Fruit fly (Drosophila melanogaster): ENCODE results near the gene CG42359.

CG42359 gene

DNA sequence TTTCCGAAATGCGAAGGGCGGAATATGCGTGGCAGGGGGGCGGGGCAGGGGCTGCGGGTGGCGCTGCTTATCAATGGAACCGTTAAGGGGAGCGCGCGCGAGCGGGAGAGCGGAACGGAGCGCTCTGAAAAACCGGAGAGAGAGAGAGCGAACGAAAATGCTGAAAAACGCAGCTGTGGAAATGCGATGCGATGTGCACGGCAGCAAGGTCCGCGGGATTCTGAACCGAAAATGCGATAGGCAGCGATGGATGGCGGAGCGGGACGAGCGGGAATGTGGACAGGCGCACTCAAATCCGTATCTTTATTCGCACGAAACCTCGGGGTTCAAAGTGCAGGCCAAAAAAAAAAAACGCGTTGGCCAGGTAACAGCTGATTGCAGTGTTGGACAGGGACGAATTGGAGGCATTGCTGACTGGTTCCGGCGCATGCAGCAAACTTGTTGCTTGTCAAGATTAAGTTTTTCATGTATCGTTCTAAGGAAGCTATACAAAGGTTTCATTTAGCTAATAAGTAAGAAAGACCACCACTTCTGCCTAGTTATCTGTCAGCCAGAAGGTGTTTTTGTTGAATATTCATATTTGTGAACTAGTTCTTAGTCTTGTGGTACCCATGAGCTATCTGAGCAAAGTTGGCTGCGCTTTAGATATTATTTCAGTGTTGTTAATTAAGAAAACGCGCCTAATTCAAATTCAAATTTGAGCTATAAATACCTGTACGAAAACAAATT is 14.4 kb downstream of the CG42359 start, which contains the start of gene Ppcs (continued):
- TF ChIP-seq HLH4C (GFP tag; IDR thresholded peaks at IDR 0.05; ENCODE audit: partially characterized antibody) (no peak), az2 (GFP tag; optimal IDR thresholded peaks at IDR 0.05) (peak; percentile 57), CG10462 (GFP tag; optimal IDR thresholded peaks at IDR 0.05) (no peak), CG15601 (tag; optimal IDR thresholded peaks at IDR 0.05) (peak; percentile 60), kah (GFP tag; optimal IDR thresholded peaks at IDR 0.05) (no peak), zfh2 (GFP tag; optimal IDR thresholded peaks at IDR 0.05) (peak; percentile 73), CG12104 (GFP tag; optimal IDR thresholded peaks at IDR 0.05) (peak; percentile 76), dm (GFP tag; optimal IDR thresholded peaks at IDR 0.05) (peak; percentile 75), repo (GFP tag; optimal IDR thresholded peaks at IDR 0.05) (peak; percentile 61), CG32532 (GFP tag; IDR thresholded peaks at IDR 0.05) (peak; percentile 56; the same call in 1 of the 2 replicates), phol (tag; optimal IDR thresholded peaks at IDR 0.05) (peak; percentile 73), mam (GFP tag; optimal IDR thresholded peaks at IDR 0.05) (peak; percentile 64), zfh1 (GFP tag; IDR thresholded peaks at IDR 0.05) (0 out of 3 replicates have a peak, but pooled peaks have one; percentile 7), Bdp1 (GFP tag; optimal IDR thresholded peaks at IDR 0.05) (peak; percentile 19), CG4328 (GFP tag; optimal IDR thresholded peaks at IDR 0.05) (peak; percentile 69), slp2 (GFP tag; optimal IDR thresholded peaks at IDR 0.05) (peak; percentile 39), Ets65A (GFP tag) (peak; percentile 93), CG2120 (GFP tag; optimal IDR thresholded peaks at IDR 0.05) (peak; percentile 68), emc (GFP tag; optimal IDR thresholded peaks at IDR 0.05) (peak; percentile 36), Optix (GFP tag; IDR thresholded peaks at IDR 0.05) (no peak), slou (GFP tag; optimal IDR thresholded peaks at IDR 0.05) (peak; percentile 65), trem (tag; optimal IDR thresholded peaks at IDR 0.05) (peak; percentile 48), CG30020 (tag; optimal IDR thresholded peaks at IDR 0.05) (peak; percentile 33), NFAT (GFP tag; IDR thresholded peaks at IDR 0.05) (0 out of 2 replicates have a peak, but pooled peaks have one; percentile 2), BEAF-32 (GFP tag; optimal IDR thresholded peaks at IDR 0.05) (peak; percentile 48), Dll (GFP tag; IDR thresholded peaks at IDR 0.05; ENCODE audit: partially characterized antibody) (peak; percentile 61; the same call in 2 of the 4 replicates), exex (tag; optimal IDR thresholded peaks at IDR 0.05) (peak; percentile 57), Rfx (GFP tag; IDR thresholded peaks at IDR 0.05) (peak; percentile 60), NC2α (GFP tag; optimal IDR thresholded peaks at IDR 0.05) (peak; percentile 25), CG3281 (GFP tag; optimal IDR thresholded peaks at IDR 0.05) (peak; percentile 76), CG17186 (GFP tag; optimal IDR thresholded peaks at IDR 0.05) (peak; percentile 83), CG5180 (GFP tag; optimal IDR thresholded peaks at IDR 0.05) (peak; percentile 30), crc (GFP tag; optimal IDR thresholded peaks at IDR 0.05) (peak; percentile 20), mld (GFP tag; IDR thresholded peaks at IDR 0.05; ENCODE audit: partially characterized antibody) (0 out of 3 replicates have a peak, but pooled peaks have one; percentile 50), CG7963 (GFP tag; IDR thresholded peaks at IDR 0.05; ENCODE audit: partially characterized antibody) (0 out of 3 replicates have a peak, but pooled peaks have one; percentile 22), Hsf (GFP tag; optimal IDR thresholded peaks at IDR 0.05) (peak; percentile 74), jigr1 (GFP tag; IDR thresholded peaks at IDR 0.05) (no peak), CG7556 (GFP tag; optimal IDR thresholded peaks at IDR 0.05) (peak; percentile 57), CHES-1-like (GFP tag; optimal IDR thresholded peaks at IDR 0.05) (peak; percentile 65), gfzf (GFP tag; optimal IDR thresholded peaks at IDR 0.05) (peak; percentile 44), CG14710 (tag; optimal IDR thresholded peaks at IDR 0.05) (peak; percentile 80), CG6854 (GFP tag; optimal IDR thresholded peaks at IDR 0.05) (peak; percentile 67), CG14014 (GFP tag; IDR thresholded peaks at IDR 0.05) (no peak; the same call in 1 of the 2 replicates), HHEX (GFP tag; optimal IDR thresholded peaks at IDR 0.05) (peak; percentile 33), CG42726 (GFP tag; IDR thresholded peaks at IDR 0.05; ENCODE audit: partially characterized antibody) (peak; percentile 56), HmgD (GFP tag; optimal IDR thresholded peaks at IDR 0.05) (peak; percentile 73), CG14050 (GFP tag; IDR thresholded peaks at IDR 0.05) (no peak), Aef1 (GFP tag; IDR thresholded peaks at IDR 0.05) (peak; percentile 37; the same call in 2 of the 3 replicates), CG17385 (GFP tag; optimal IDR thresholded peaks at IDR 0.05) (peak; percentile 59)
